ENCODE assay signal across 6 worm cellular contexts in the genomic region with DNA sequence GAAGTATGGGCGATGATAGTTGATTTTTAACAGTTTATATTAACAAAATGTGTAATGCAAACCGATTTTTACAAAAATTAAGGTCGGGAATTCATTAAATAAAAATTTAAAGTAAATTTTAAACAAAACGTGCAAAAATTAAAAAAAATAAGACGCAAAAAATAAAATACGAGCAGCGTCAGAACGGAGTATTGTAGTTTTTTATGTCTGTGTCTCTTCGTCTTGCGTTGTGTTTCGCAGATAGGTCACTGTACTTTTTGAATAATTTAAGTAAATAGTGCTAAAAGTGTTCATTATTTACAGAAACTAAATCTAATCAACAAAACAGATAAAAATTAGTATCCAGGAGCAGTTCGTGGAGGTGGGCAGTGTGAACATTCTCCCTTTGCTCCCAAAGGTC.
TF ChIP-seq lines count a peak whose summit lies in the region.

No protein-coding gene starts in this region.

TF ChIP-seq in whole organism, L1 larva, 84 proteins besides CTCF, POLR2A, EP300 and RAD21 (continues in another document):
- TF ChIP-seq tlp-1 (tag; optimal IDR thresholded peaks at IDR 0.05; lab: Kevin White, UChicago) = no peak
- TF ChIP-seq sox-4 (tag; optimal IDR thresholded peaks at IDR 0.05; lab: Kevin White, UChicago) = no peak
- TF ChIP-seq jun-1 (tag; optimal IDR thresholded peaks at IDR 0.05; lab: Kevin White, UChicago) = no peak
- no peak for TF ChIP-seq nhr-76 (tag; optimal IDR thresholded peaks at IDR 0.05; lab: Kevin White, UChicago)
- no peak for TF ChIP-seq sptf-1 (tag; optimal IDR thresholded peaks at IDR 0.05; lab: Kevin White, UChicago)
- peak in 1 of 3 experiments; percentile 7 for TF ChIP-seq ceh-82 (tag; optimal IDR thresholded peaks at IDR 0.05; lab: Kevin White, UChicago)
- TF ChIP-seq nhr-12 (tag; optimal IDR thresholded peaks at IDR 0.05; lab: Kevin White, UChicago) = no peak
- TF ChIP-seq nhr-71 (tag; optimal IDR thresholded peaks at IDR 0.05; lab: Kevin White, UChicago) = peak; percentile 63
- TF ChIP-seq snu-23 (GFP tag; optimal IDR thresholded peaks at IDR 0.05; lab: Kevin White, UChicago) = peak; percentile 60
- TF ChIP-seq irx-1 (tag; optimal IDR thresholded peaks at IDR 0.05; lab: Kevin White, UChicago) = no peak
- peak; percentile 21; the same call in 1 of the 2 replicates for TF ChIP-seq nhr-19 (GFP tag; conservative IDR thresholded peaks at IDR 0.05; lab: Robert Waterston, UW)
- TF ChIP-seq fkh-8 (tag; optimal IDR thresholded peaks at IDR 0.05; lab: Kevin White, UChicago) = no peak
- peak in 2 of 3 experiments; percentile 26 to 59 for TF ChIP-seq dpl-1 (GFP tag; optimal IDR thresholded peaks at IDR 0.05; lab: Kevin White, UChicago)
- no peak for TF ChIP-seq snpc-4 (tag; optimal IDR thresholded peaks at IDR 0.05; lab: Kevin White, UChicago)

TF ChIP-seq in whole organism, L2 larva, 48 proteins besides CTCF, POLR2A, EP300 and RAD21:
- TF ChIP-seq ceh-16 (tag; optimal IDR thresholded peaks at IDR 0.05; lab: Kevin White, UChicago) (no peak), nhr-25 (tag; optimal IDR thresholded peaks at IDR 0.05; lab: Kevin White, UChicago) (no peak), ztf-11 (tag; optimal IDR thresholded peaks at IDR 0.05; lab: Kevin White, UChicago) (no peak), nhr-10 (tag; optimal IDR thresholded peaks at IDR 0.05; lab: Kevin White, UChicago) (no peak), sma-9 (GFP tag; optimal IDR thresholded peaks at IDR 0.05; lab: Kevin White, UChicago) (peak; percentile 15), sma-9 (tag; optimal IDR thresholded peaks at IDR 0.05; lab: Kevin White, UChicago) (no peak), gmeb-1 (tag; optimal IDR thresholded peaks at IDR 0.05; lab: Kevin White, UChicago) (peak; percentile 44), mdl-1 (tag; optimal IDR thresholded peaks at IDR 0.05; lab: Kevin White, UChicago) (no peak), nhr-129 (tag; optimal IDR thresholded peaks at IDR 0.05; lab: Kevin White, UChicago) (peak; percentile 2), unc-55 (GFP tag; optimal IDR thresholded peaks at IDR 0.05; lab: Kevin White, UChicago) (peak; percentile 60), sem-4 (tag; optimal IDR thresholded peaks at IDR 0.05; lab: Kevin White, UChicago) (no peak), nhr-237 (tag; optimal IDR thresholded peaks at IDR 0.05; lab: Kevin White, UChicago) (no peak), ztf-1 (GFP tag; conservative IDR thresholded peaks at IDR 0.05; lab: Robert Waterston, UW) (no peak), C34F6.9 (tag; optimal IDR thresholded peaks at IDR 0.05; lab: Kevin White, UChicago) (peak; percentile 66), Y55F3AM.14 (GFP tag; optimal IDR thresholded peaks at IDR 0.05; lab: Kevin White, UChicago) (no peak)

TF ChIP-seq in whole organism, L3 larva, 47 proteins besides CTCF, POLR2A, EP300 and RAD21:
- peak; percentile 34 for TF ChIP-seq nhr-23 (tag; optimal IDR thresholded peaks at IDR 0.05; lab: Kevin White, UChicago)
- peak; percentile 41 for TF ChIP-seq lin-15B (tag; optimal IDR thresholded peaks at IDR 0.05; lab: Kevin White, UChicago)
- peak; percentile 4 for TF ChIP-seq ama-1 (optimal IDR thresholded peaks at IDR 0.05; lab: Kevin White, UChicago)
- no peak for TF ChIP-seq nhr-67 (tag; optimal IDR thresholded peaks at IDR 0.05; lab: Kevin White, UChicago)

TF ChIP-seq in whole organism, L4 larva, 104 proteins besides CTCF, POLR2A, EP300 and RAD21:
- TF ChIP-seq T20F7.1 (GFP tag; optimal IDR thresholded peaks at IDR 0.05; lab: Kevin White, UChicago) (peak; percentile 94), lir-3 (tag; optimal IDR thresholded peaks at IDR 0.05; lab: Kevin White, UChicago) (no peak), madf-5 (GFP tag; IDR thresholded peaks at IDR 0.05; lab: Robert Waterston, UW) (no peak), aha-1 (tag; lab: Kevin White, UChicago) (peak; percentile 83), hif-1 (tag; optimal IDR thresholded peaks at IDR 0.05; lab: Kevin White, UChicago) (peak in 1 of 2 experiments; percentile 95), nhr-11 (tag; optimal IDR thresholded peaks at IDR 0.05; lab: Kevin White, UChicago) (no peak), mes-2 (tag; optimal IDR thresholded peaks at IDR 0.05; lab: Kevin White, UChicago; ENCODE audit: poor library complexity, severe bottlenecking) (peak; percentile 10), Y75B8A.6 (GFP tag; IDR thresholded peaks at IDR 0.05; lab: Robert Waterston, UW) (no peak), spr-1 (tag; optimal IDR thresholded peaks at IDR 0.05; lab: Kevin White, UChicago) (no peak), dpl-1 (GFP tag; optimal IDR thresholded peaks at IDR 0.05; lab: Kevin White, UChicago) (peak; percentile 24), pha-4 (GFP tag; IDR thresholded peaks at IDR 0.05; lab: Robert Waterston, UW) (no peak), pha-4 (tag; optimal IDR thresholded peaks at IDR 0.05; lab: Kevin White, UChicago) (no peak)

TF ChIP-seq in whole organism, mixed stage, embryonic, 35 proteins besides CTCF, POLR2A, EP300 and RAD21:
- no peak for TF ChIP-seq M03D4.4 (tag; optimal IDR thresholded peaks at IDR 0.05; lab: Kevin White, UChicago)
- peak; percentile 26 for TF ChIP-seq lsy-2 (tag; optimal IDR thresholded peaks at IDR 0.05; lab: Kevin White, UChicago)
- TF ChIP-seq elt-1 (tag; optimal IDR thresholded peaks at IDR 0.05; lab: Kevin White, UChicago; ENCODE audit: borderline replicate concordance, insufficient read depth) = no peak
- TF ChIP-seq nhr-237 (tag; optimal IDR thresholded peaks at IDR 0.05; lab: Kevin White, UChicago) = peak; percentile 3
- peak; percentile 25 for TF ChIP-seq pha-4 (tag; optimal IDR thresholded peaks at IDR 0.05; lab: Kevin White, UChicago)
- no peak for TF ChIP-seq sptf-1 (tag; optimal IDR thresholded peaks at IDR 0.05; lab: Kevin White, UChicago)

TF ChIP-seq in whole organism, young adult, 124 proteins besides CTCF, POLR2A, EP300 and RAD21:
- TF ChIP-seq B0019.2 (GFP tag; conservative IDR thresholded peaks at IDR 0.05; lab: Robert Waterston, UW) = no peak
- TF ChIP-seq attf-3 (GFP tag; conservative IDR thresholded peaks at IDR 0.05; lab: Robert Waterston, UW) = peak; percentile 91
- peak; percentile 92 for TF ChIP-seq hmg-1.2 (GFP tag; IDR thresholded peaks at IDR 0.05; lab: Robert Waterston, UW)
